Worm (Caenorhabditis elegans): ENCODE measurements around the gene srm-6.
A peak's percentile ranks its signal among the peaks of the same experiment; 100 is the strongest.

Gene srm-6

DNA sequence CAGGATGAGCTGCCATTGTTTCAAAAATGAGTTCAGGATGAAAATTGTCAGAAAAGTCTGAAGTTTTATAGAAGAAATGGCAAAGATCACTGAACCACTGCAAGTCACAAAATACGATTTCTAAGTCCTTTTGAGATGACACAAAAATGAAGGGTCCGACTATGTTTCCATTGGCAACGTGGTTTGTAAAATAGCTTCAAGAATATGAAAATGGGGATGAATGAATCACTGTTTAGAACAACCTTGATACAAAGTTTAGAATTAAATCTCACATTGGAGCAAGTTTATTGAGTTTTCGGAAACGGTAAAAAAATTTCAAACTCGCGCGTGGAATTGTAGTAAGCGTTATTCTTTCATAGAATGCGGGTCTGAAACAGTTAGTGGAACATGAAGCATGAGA, 25.6 kb upstream of the srm-6 start, which contains the start of gene ddn-3:
ddn-3 (minus strand) TSS at position 101 of the 400 bp plus-strand sequence.
- no peak for TF ChIP-seq ceh-16 (tag; optimal IDR thresholded peaks at IDR 0.05)
- no peak for TF ChIP-seq nhr-25 (tag; optimal IDR thresholded peaks at IDR 0.05)
- no peak for TF ChIP-seq ama-1 (optimal IDR thresholded peaks at IDR 0.05)
- TF ChIP-seq skn-1 (tag; optimal IDR thresholded peaks at IDR 0.05) = no peak
- no peak for TF ChIP-seq gmeb-1 (tag; optimal IDR thresholded peaks at IDR 0.05)

DNA sequence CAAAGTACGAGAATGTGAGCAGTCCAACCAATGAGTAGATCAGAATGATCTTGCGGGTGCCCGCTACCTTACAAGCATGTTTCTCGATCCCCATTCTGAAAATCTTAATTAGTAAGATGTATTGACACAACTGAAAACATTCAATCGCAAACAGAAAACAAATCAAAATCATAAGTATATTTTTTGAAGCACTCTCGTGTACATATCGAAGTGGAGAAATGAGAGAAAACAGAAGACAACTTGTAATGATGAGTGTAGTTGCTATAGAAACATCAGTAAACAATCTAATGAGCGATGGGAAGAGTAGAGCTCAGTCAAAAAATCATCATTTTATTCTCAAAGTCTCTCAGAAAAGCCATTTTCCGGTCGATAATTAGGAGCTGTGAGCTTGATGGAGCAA, 24.1 kb upstream of the srm-6 start, which contains the start of gene F14D7.8:
F14D7.8 (minus strand) TSS at position 101 of the 400 bp plus-strand sequence.
- TF ChIP-seq elt-1 (tag; optimal IDR thresholded peaks at IDR 0.05) (no peak), nhr-6 (tag; optimal IDR thresholded peaks at IDR 0.05) (no peak), C34F6.9 (tag; optimal IDR thresholded peaks at IDR 0.05) (no peak), skn-1 (tag; optimal IDR thresholded peaks at IDR 0.05) (no peak), unc-62 (GFP tag; optimal IDR thresholded peaks at IDR 0.05) (no peak), crh-2 (tag; optimal IDR thresholded peaks at IDR 0.05) (no peak), peb-1 (tag; optimal IDR thresholded peaks at IDR 0.05) (no peak)

DNA sequence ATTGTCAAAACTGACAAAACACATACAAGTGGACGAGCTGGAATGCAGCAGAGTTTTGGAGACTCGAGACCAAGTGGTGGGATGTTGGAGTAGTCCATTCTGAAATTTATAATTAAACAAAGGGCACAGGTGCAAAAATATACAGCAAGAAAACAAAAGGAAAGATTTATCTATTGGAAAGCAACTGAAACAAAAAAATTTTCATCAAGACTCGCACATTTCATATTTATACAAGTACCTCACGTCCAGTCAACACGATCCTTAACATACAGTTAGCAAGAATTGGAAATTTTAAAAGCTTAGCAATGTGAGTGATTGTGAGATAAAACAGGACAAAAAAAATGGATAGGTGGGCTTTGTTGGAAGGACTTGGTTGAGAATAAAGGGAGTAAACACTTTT, 22.5 kb upstream of the srm-6 start, which contains the start of gene F47B8.1:
F47B8.1 (minus strand) TSS at position 101 of the 400 bp plus-strand sequence.
- no peak for TF ChIP-seq crh-2 (tag; optimal IDR thresholded peaks at IDR 0.05)
- TF ChIP-seq fos-1 (tag; optimal IDR thresholded peaks at IDR 0.05) = no peak
- TF ChIP-seq sem-4 (tag; optimal IDR thresholded peaks at IDR 0.05) = no peak

DNA sequence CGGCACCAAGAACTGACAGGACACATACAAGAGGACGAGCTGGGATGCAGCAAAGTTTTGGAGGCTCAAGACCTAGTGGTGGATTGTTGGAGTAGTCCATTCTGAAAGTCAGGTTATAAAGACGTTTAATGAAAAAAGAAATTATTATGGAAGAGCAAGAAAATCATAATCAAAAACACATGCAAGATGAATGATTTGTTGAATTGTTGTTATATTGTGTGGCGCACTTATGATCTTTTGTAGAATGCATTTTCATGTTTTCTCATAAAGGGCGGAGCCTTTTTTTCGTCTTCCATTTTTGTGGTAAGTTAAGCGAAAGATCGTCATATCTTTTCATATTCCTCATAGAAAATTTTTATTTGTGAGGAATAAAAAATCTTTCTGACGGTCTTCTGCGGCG, 20.2 kb upstream of the srm-6 start, which contains the start of gene F47B8.2:
F47B8.2 (minus strand) TSS at position 101 of the 400 bp plus-strand sequence.
- TF ChIP-seq ztf-11 (tag; optimal IDR thresholded peaks at IDR 0.05) = no peak
- no peak for TF ChIP-seq unc-62 (GFP tag; optimal IDR thresholded peaks at IDR 0.05)
- no peak for TF ChIP-seq nhr-129 (tag; optimal IDR thresholded peaks at IDR 0.05)
- no peak for TF ChIP-seq nhr-6 (tag; optimal IDR thresholded peaks at IDR 0.05)
- no peak for TF ChIP-seq mbf-1 (tag; optimal IDR thresholded peaks at IDR 0.05)
- no peak for TF ChIP-seq elt-1 (tag; optimal IDR thresholded peaks at IDR 0.05)
- no peak for TF ChIP-seq Y55F3AM.14 (GFP tag; optimal IDR thresholded peaks at IDR 0.05)
- TF ChIP-seq nhr-77 (tag; optimal IDR thresholded peaks at IDR 0.05) = no peak
- no peak for TF ChIP-seq dmd-4 (tag; optimal IDR thresholded peaks at IDR 0.05)
- no peak for TF ChIP-seq R02D3.7 (tag; optimal IDR thresholded peaks at IDR 0.05)
- TF ChIP-seq lin-11 (tag; optimal IDR thresholded peaks at IDR 0.05) = no peak
- TF ChIP-seq lsy-2 (tag; optimal IDR thresholded peaks at IDR 0.05) = no peak
- TF ChIP-seq alr-1 (tag; optimal IDR thresholded peaks at IDR 0.05) = no peak
- TF ChIP-seq nhr-10 (tag; optimal IDR thresholded peaks at IDR 0.05) = no peak
- no peak for TF ChIP-seq unc-55 (GFP tag; optimal IDR thresholded peaks at IDR 0.05)
- TF ChIP-seq nhr-237 (tag; optimal IDR thresholded peaks at IDR 0.05) = no peak
- no peak for TF ChIP-seq nhr-12 (tag; optimal IDR thresholded peaks at IDR 0.05)
- TF ChIP-seq sem-4 (tag; optimal IDR thresholded peaks at IDR 0.05) = no peak
- no peak for TF ChIP-seq mdl-1 (tag; optimal IDR thresholded peaks at IDR 0.05)

DNA sequence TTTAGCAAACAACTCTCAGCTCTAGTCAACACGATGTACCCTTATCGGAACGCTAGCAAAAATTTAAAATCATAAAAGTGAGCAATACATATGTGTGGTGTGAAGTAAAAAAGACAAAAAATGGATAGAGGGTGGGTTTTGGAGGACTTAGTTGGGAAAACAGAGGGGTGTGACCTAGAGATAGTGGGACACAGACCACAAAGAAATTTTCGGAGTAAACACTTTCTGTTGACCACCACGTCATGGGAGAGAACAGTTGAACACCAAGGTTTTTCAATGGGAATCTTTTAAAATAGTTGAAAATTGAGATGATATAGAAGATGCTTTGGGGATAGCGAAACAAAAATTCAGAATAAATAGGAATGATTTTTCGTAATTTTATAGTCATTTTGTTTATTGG, 19.6 kb upstream of the srm-6 start:
- TF ChIP-seq unc-55 (GFP tag; optimal IDR thresholded peaks at IDR 0.05) = peak; percentile 19
- TF ChIP-seq C34F6.9 (tag; optimal IDR thresholded peaks at IDR 0.05) = peak; percentile 7
- no peak for TF ChIP-seq lsy-2 (tag; optimal IDR thresholded peaks at IDR 0.05)
- peak; percentile 40 for TF ChIP-seq nhr-129 (tag; optimal IDR thresholded peaks at IDR 0.05)

DNA sequence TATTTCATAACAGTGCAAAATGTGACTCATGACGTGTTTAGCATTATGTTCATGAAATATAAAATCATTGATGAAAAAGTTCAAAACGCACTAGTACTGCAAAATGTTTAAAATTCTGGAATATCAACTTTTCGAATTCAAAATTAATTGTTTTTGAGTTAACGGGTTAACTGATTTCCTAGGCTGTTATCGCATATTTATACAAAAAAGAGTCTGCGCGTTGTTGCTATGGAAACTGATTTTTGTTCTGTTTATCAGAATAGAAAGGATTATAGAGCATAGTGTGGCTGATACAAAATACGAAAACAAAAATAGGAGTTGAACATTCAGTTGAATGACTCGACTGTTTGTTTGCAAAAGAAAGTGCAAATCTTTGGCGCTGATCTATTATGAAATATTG, 19.1 kb upstream of the srm-6 start:
- TF ChIP-seq peb-1 (tag; optimal IDR thresholded peaks at IDR 0.05) = no peak
- TF ChIP-seq ztf-11 (tag; optimal IDR thresholded peaks at IDR 0.05) = no peak
- TF ChIP-seq snpc-4 (tag; optimal IDR thresholded peaks at IDR 0.05) = no peak
- no peak for TF ChIP-seq fos-1 (tag; optimal IDR thresholded peaks at IDR 0.05)
- no peak for TF ChIP-seq nhr-6 (tag; optimal IDR thresholded peaks at IDR 0.05)
- TF ChIP-seq unc-39 (tag; optimal IDR thresholded peaks at IDR 0.05) = no peak
- no peak for TF ChIP-seq C34F6.9 (tag; optimal IDR thresholded peaks at IDR 0.05)
- no peak for TF ChIP-seq nhr-129 (tag; optimal IDR thresholded peaks at IDR 0.05)
- no peak for TF ChIP-seq mbf-1 (tag; optimal IDR thresholded peaks at IDR 0.05)
- TF ChIP-seq dmd-4 (tag; optimal IDR thresholded peaks at IDR 0.05) = no peak
- TF ChIP-seq F13H6.1 (tag; optimal IDR thresholded peaks at IDR 0.05) = no peak
- TF ChIP-seq nhr-12 (tag; optimal IDR thresholded peaks at IDR 0.05) = no peak
- no peak for TF ChIP-seq zag-1 (tag; optimal IDR thresholded peaks at IDR 0.05)
- TF ChIP-seq ztf-4 (tag; optimal IDR thresholded peaks at IDR 0.05) = no peak

Data from whole organism, L2 larva.